Fruit fly (Drosophila melanogaster): ENCODE data around the gene Dic61B.

Dic61B gene

DNA sequence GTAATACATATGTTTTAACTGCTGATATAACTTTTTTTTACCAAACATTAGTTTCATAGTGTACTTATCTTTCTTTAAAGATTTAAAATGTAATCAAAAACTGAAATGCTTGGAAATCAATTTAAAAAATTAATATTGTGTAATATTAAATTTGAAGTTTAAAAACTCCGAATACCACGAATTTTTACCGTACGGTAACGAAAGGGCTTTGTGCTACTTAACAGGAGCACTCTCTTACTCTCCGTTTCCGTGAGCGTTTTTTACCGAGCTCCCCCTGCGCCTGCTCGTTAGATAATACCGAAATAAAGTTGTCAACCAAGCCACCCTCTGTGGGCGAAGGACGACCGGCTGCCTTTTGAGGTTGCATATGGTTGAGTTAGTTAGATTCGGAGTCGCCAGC is at the start of gene Dic61B, which contains the start of gene p130CAS:
Dic61B (minus strand) TSS at position 101 of the 400 bp plus-strand sequence.
p130CAS (plus strand) TSS at position 396 of the 400 bp plus-strand sequence.
- TF ChIP-seq usp (GFP tag; optimal IDR thresholded peaks at IDR 0.05) (no peak), HLH106 (tag; optimal IDR thresholded peaks at IDR 0.05) (no peak), CG9705 (GFP tag; optimal IDR thresholded peaks at IDR 0.05) (no peak), Hnf4 (GFP tag; optimal IDR thresholded peaks at IDR 0.05) (no peak), psq (GFP tag; optimal IDR thresholded peaks at IDR 0.05) (no peak), pan (optimal IDR thresholded peaks at IDR 0.05) (no peak), Jra (GFP tag; optimal IDR thresholded peaks at IDR 0.05) (no peak)

- TF ChIP-seq CrebA (GFP tag; optimal IDR thresholded peaks at IDR 0.05; ENCODE audit: borderline replicate concordance) (no peak), foxo (GFP tag; optimal IDR thresholded peaks at IDR 0.05) (peak in 1 of 2 experiments; percentile 75), Sp1 (GFP tag; optimal IDR thresholded peaks at IDR 0.05) (peak; percentile 69), h (GFP tag; optimal IDR thresholded peaks at IDR 0.05) (peak; percentile 17), fru (GFP tag; optimal IDR thresholded peaks at IDR 0.05) (peak; percentile 6), rgr (GFP tag; optimal IDR thresholded peaks at IDR 0.05) (peak; percentile 73), psq (GFP tag; optimal IDR thresholded peaks at IDR 0.05) (peak; percentile 52), brk (GFP tag; optimal IDR thresholded peaks at IDR 0.05) (no peak), HLH106 (tag; optimal IDR thresholded peaks at IDR 0.05) (peak; percentile 78), CG9705 (GFP tag; optimal IDR thresholded peaks at IDR 0.05) (peak; percentile 57), sv (GFP tag; optimal IDR thresholded peaks at IDR 0.05) (peak; percentile 12), ey (GFP tag; optimal IDR thresholded peaks at IDR 0.05) (no peak), Hr83 (GFP tag; optimal IDR thresholded peaks at IDR 0.05; ENCODE audit: poor library complexity, severe bottlenecking) (peak; percentile 89), usp (GFP tag; optimal IDR thresholded peaks at IDR 0.05) (no peak), dmrt93B (GFP tag; optimal IDR thresholded peaks at IDR 0.05) (peak; percentile 60), OdsH (GFP tag; optimal IDR thresholded peaks at IDR 0.05) (peak; percentile 68), Rel (GFP tag; optimal IDR thresholded peaks at IDR 0.05) (peak; percentile 6), Rel (tag; optimal IDR thresholded peaks at IDR 0.05) (no peak)
These were observed 47.6 kb upstream of the Dic61B start, which contains the start of the genes rno and mri for dm6 chr3L:199754-200596. TSS of gene rno (minus strand) at chr3L:199762. TSS of gene mri (plus strand) at chr3L:200174.

DNA sequence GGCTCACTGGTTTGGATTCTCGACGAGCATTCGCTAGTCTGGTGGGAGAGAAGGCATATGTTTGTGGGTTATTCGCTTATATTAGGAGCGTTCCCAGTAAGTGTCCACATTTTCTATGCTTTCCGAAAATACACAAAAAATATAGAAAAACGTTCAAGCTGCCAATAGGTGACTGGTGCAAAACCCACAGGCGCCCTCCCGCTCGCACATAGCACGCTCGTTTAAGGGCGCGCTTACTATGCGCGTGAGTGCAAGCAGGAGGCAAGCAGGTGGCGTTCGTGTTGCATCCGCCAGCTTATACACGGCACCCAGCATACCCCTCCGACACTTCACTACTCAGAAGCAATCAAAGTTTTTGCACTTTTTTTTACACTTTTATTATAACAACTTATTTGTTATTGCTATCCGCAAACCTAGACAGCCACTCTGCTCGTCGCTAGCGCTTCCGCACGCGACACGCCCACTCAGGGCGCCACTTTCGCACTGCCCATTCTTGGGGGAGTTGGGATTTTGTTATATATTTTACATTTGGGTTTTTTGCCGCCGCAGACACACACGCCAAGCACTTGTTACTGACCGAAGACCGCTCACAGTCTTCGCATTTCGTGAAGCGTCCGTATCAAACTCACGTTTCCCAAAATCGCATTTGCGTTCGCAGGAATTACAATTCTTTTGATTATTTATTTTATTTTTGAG is 46.8 kb upstream of the Dic61B start:
- TF ChIP-seq pan (optimal IDR thresholded peaks at IDR 0.05) (no peak), Dif (GFP tag; optimal IDR thresholded peaks at IDR 0.05; ENCODE audit: partially characterized antibody) (peak; percentile 98), fru (GFP tag; optimal IDR thresholded peaks at IDR 0.05) (no peak), woc (GFP tag; optimal IDR thresholded peaks at IDR 0.05) (no peak), dl (GFP tag; optimal IDR thresholded peaks at IDR 0.05; ENCODE audit: insufficient read depth in 1 of 2, partially characterized antibody in 2 of 2) (peak in 1 of 2 experiments; percentile 64), GATAd (GFP tag; optimal IDR thresholded peaks at IDR 0.05) (no peak), HLH106 (tag; optimal IDR thresholded peaks at IDR 0.05) (no peak), Hr78 (GFP tag; optimal IDR thresholded peaks at IDR 0.05) (no peak), ey (GFP tag; optimal IDR thresholded peaks at IDR 0.05) (no peak), Vsx2 (GFP tag; optimal IDR thresholded peaks at IDR 0.05; ENCODE audit: partially characterized antibody) (no peak), Rel (GFP tag; optimal IDR thresholded peaks at IDR 0.05) (no peak), Rel (tag; optimal IDR thresholded peaks at IDR 0.05) (peak; percentile 12), dsf (GFP tag; optimal IDR thresholded peaks at IDR 0.05; ENCODE audit: borderline replicate concordance) (no peak)

- peak; percentile 87 for TF ChIP-seq HLH106 (tag; optimal IDR thresholded peaks at IDR 0.05)
- TF ChIP-seq psq (GFP tag; optimal IDR thresholded peaks at IDR 0.05), result peak; percentile 80
- no peak for TF ChIP-seq jim (GFP tag; optimal IDR thresholded peaks at IDR 0.05)
- TF ChIP-seq Dfd (GFP tag; optimal IDR thresholded peaks at IDR 0.05), result no peak
- peak; percentile 90 for TF ChIP-seq br (GFP tag; optimal IDR thresholded peaks at IDR 0.05)
- peak; percentile 78 for TF ChIP-seq Hr83 (GFP tag; optimal IDR thresholded peaks at IDR 0.05; ENCODE audit: poor library complexity, severe bottlenecking)
- peak; percentile 93 for TF ChIP-seq h (GFP tag; optimal IDR thresholded peaks at IDR 0.05)
- peak; percentile 78 for TF ChIP-seq CG9705 (GFP tag; optimal IDR thresholded peaks at IDR 0.05)
- TF ChIP-seq Hnf4 (GFP tag; optimal IDR thresholded peaks at IDR 0.05), result no peak
- TF ChIP-seq usp (GFP tag; optimal IDR thresholded peaks at IDR 0.05), result no peak
- no peak for TF ChIP-seq rgr (GFP tag; optimal IDR thresholded peaks at IDR 0.05)
- TF ChIP-seq brk (GFP tag; optimal IDR thresholded peaks at IDR 0.05), result no peak
- TF ChIP-seq Vsx2 (GFP tag; optimal IDR thresholded peaks at IDR 0.05; ENCODE audit: partially characterized antibody), result no peak
- TF ChIP-seq Hr78 (GFP tag; optimal IDR thresholded peaks at IDR 0.05), result no peak
- TF ChIP-seq pan (optimal IDR thresholded peaks at IDR 0.05), result no peak
- TF ChIP-seq fru (GFP tag; optimal IDR thresholded peaks at IDR 0.05), result peak; percentile 89
- TF ChIP-seq sv (GFP tag; optimal IDR thresholded peaks at IDR 0.05), result peak; percentile 90
- peak; percentile 97 for TF ChIP-seq Jra (GFP tag; optimal IDR thresholded peaks at IDR 0.05)
- no peak for TF ChIP-seq GATAd (GFP tag; optimal IDR thresholded peaks at IDR 0.05)
- no peak for TF ChIP-seq lola (GFP tag; optimal IDR thresholded peaks at IDR 0.05)
- peak; percentile 76 for TF ChIP-seq CG32264 (GFP tag; optimal IDR thresholded peaks at IDR 0.05)
- peak; percentile 88 for TF ChIP-seq dsf (GFP tag; optimal IDR thresholded peaks at IDR 0.05; ENCODE audit: borderline replicate concordance)
- TF ChIP-seq Abd-B (GFP tag; optimal IDR thresholded peaks at IDR 0.05), result no peak
- no peak for TF ChIP-seq Myc (optimal IDR thresholded peaks at IDR 0.05)
- no peak for TF ChIP-seq woc (GFP tag; optimal IDR thresholded peaks at IDR 0.05)
- peak; percentile 91 for TF ChIP-seq ey (GFP tag; optimal IDR thresholded peaks at IDR 0.05)
- no peak for TF ChIP-seq dmrt93B (GFP tag; optimal IDR thresholded peaks at IDR 0.05)
- TF ChIP-seq N (GFP tag; optimal IDR thresholded peaks at IDR 0.05), result no peak
- peak; percentile 88 for TF ChIP-seq OdsH (GFP tag; optimal IDR thresholded peaks at IDR 0.05)
- TF ChIP-seq foxo (GFP tag; optimal IDR thresholded peaks at IDR 0.05), result peak; percentile 76 to 95
- TF ChIP-seq Sp1 (GFP tag; optimal IDR thresholded peaks at IDR 0.05), result peak; percentile 85
These were observed 31.9 kb upstream of the Dic61B start, which contains the start of the genes CG34140, Mkp and Mtch for dm6 chr3L:184251-184650. TSS of gene CG34140 (minus strand) at chr3L:184424. TSS of gene Mkp (minus strand) at chr3L:184540. TSS of gene Mtch (plus strand) at chr3L:184626.

Measured in whole organism, wandering third instar larva.